Fruit fly (Drosophila melanogaster): ENCODE data around the gene TwdlE.

Gene TwdlE

dm6 chr2L:7871332-7871731, 10.7 kb upstream of the TwdlE start, which contains the start of gene Proc:
Gene Proc, minus strand, starts transcription at chr2L:7871432.
- TF ChIP-seq CG6854 (GFP tag; optimal IDR thresholded peaks at IDR 0.05) (no peak), Smox (GFP tag; optimal IDR thresholded peaks at IDR 0.05) (no peak), fd59A (GFP tag; optimal IDR thresholded peaks at IDR 0.05) (no peak), CG10631 (GFP tag; optimal IDR thresholded peaks at IDR 0.05) (no peak), CG15336 (GFP tag; IDR thresholded peaks at IDR 0.05) (no peak), topi (GFP tag; optimal IDR thresholded peaks at IDR 0.05) (no peak), spab (GFP tag; optimal IDR thresholded peaks at IDR 0.05) (no peak), Lpt (GFP tag; optimal IDR thresholded peaks at IDR 0.05) (no peak), vri (GFP tag; optimal IDR thresholded peaks at IDR 0.05) (no peak), Eip93F (GFP tag; optimal IDR thresholded peaks at IDR 0.05) (no peak), CG7368 (GFP tag; optimal IDR thresholded peaks at IDR 0.05) (no peak), acj6 (GFP tag; optimal IDR thresholded peaks at IDR 0.05) (no peak), cyc (GFP tag; optimal IDR thresholded peaks at IDR 0.05) (no peak), CG1621 (tag; optimal IDR thresholded peaks at IDR 0.05) (no peak)

dm6 chr2L:7870212-7870611, 9.6 kb upstream of the TwdlE start:
- TF ChIP-seq eg (GFP tag; IDR thresholded peaks at IDR 0.05), result peak; percentile 17; the same call in 1 of the 3 replicates
- TF ChIP-seq Eip78C (GFP tag), result peak; percentile 34
- TF ChIP-seq CG8119 (GFP tag; IDR thresholded peaks at IDR 0.05), result no peak
- TF ChIP-seq CG32006 (GFP tag; optimal IDR thresholded peaks at IDR 0.05), result peak; percentile 34
- 0 out of 2 replicates have a peak, but pooled peaks have one; percentile 10 for TF ChIP-seq CG11294 (GFP tag; IDR thresholded peaks at IDR 0.05)
- peak; percentile 71 for TF ChIP-seq svp (GFP tag)
- TF ChIP-seq CG11762 (GFP tag; optimal IDR thresholded peaks at IDR 0.05; ENCODE audit: insufficient read depth), result no peak

- peak; percentile 18 for TF ChIP-seq Hr4 (GFP tag; optimal IDR thresholded peaks at IDR 0.05)
- TF ChIP-seq Hr39 (GFP tag; optimal IDR thresholded peaks at IDR 0.05), result no peak
- peak in 1 of 2 experiments; percentile 30 for TF ChIP-seq ss (GFP tag; optimal IDR thresholded peaks at IDR 0.05)
- peak; percentile 33 for TF ChIP-seq CG3919 (GFP tag; optimal IDR thresholded peaks at IDR 0.05)
- no peak for TF ChIP-seq CG34406 (GFP tag; optimal IDR thresholded peaks at IDR 0.05)
- TF ChIP-seq Ets96B (tag; optimal IDR thresholded peaks at IDR 0.05), result peak; percentile 40
- TF ChIP-seq Sox15 (GFP tag; optimal IDR thresholded peaks at IDR 0.05), result no peak
- TF ChIP-seq CG7368 (GFP tag; optimal IDR thresholded peaks at IDR 0.05), result no peak
- TF ChIP-seq CG8632 (GFP tag; optimal IDR thresholded peaks at IDR 0.05), result no peak
- peak; percentile 43 for TF ChIP-seq dsx (GFP tag; optimal IDR thresholded peaks at IDR 0.05; ENCODE audit: poor library complexity, severe bottlenecking)
- no peak for TF ChIP-seq CG6792 (GFP tag; optimal IDR thresholded peaks at IDR 0.05)
- peak; percentile 78 for TF ChIP-seq Eip78C (GFP tag)
- TF ChIP-seq CG1621 (tag; optimal IDR thresholded peaks at IDR 0.05), result peak; percentile 13
- peak; percentile 18 for TF ChIP-seq Eip75B (GFP tag; optimal IDR thresholded peaks at IDR 0.05)
- TF ChIP-seq Blimp-1 (GFP tag; optimal IDR thresholded peaks at IDR 0.05), result no peak
- no peak for TF ChIP-seq Sox102F (GFP tag; optimal IDR thresholded peaks at IDR 0.05)
- no peak for TF ChIP-seq CG6854 (GFP tag; optimal IDR thresholded peaks at IDR 0.05)
- no peak for TF ChIP-seq CG16779 (tag; optimal IDR thresholded peaks at IDR 0.05)
- no peak; the same call in 1 of the 2 replicates for TF ChIP-seq CG11294 (GFP tag; IDR thresholded peaks at IDR 0.05)
- peak; percentile 33 for TF ChIP-seq spab (GFP tag; optimal IDR thresholded peaks at IDR 0.05)
- TF ChIP-seq CG6276 (GFP tag; optimal IDR thresholded peaks at IDR 0.05), result peak; percentile 2
- no peak for TF ChIP-seq net (GFP tag; optimal IDR thresholded peaks at IDR 0.05)
- no peak for TF ChIP-seq Sox14 (GFP tag; optimal IDR thresholded peaks at IDR 0.05)
- TF ChIP-seq OdsH (GFP tag; optimal IDR thresholded peaks at IDR 0.05), result peak; percentile 36
- TF ChIP-seq CG32006 (GFP tag; optimal IDR thresholded peaks at IDR 0.05), result peak; percentile 36
- TF ChIP-seq CG10631 (GFP tag; optimal IDR thresholded peaks at IDR 0.05), result no peak
- TF ChIP-seq Met (GFP tag; optimal IDR thresholded peaks at IDR 0.05), result no peak
- TF ChIP-seq CG11762 (GFP tag; optimal IDR thresholded peaks at IDR 0.05; ENCODE audit: insufficient read depth), result no peak
- TF ChIP-seq CG11902 (GFP tag; optimal IDR thresholded peaks at IDR 0.05), result no peak
- peak; percentile 37; the same call in 1 of the 3 replicates for TF ChIP-seq CG8119 (GFP tag; IDR thresholded peaks at IDR 0.05)
- 0 out of 3 replicates have a peak, but pooled peaks have one; percentile 25 for TF ChIP-seq eg (GFP tag; IDR thresholded peaks at IDR 0.05)
- no peak for TF ChIP-seq Gug (GFP tag; IDR thresholded peaks at IDR 0.05)
- TF ChIP-seq Eip93F (GFP tag; optimal IDR thresholded peaks at IDR 0.05), result no peak
- TF ChIP-seq CG8319 (GFP tag; optimal IDR thresholded peaks at IDR 0.05), result peak; percentile 1
- TF ChIP-seq CG6808 (GFP tag; optimal IDR thresholded peaks at IDR 0.05), result peak; percentile 10
- peak in 1 of 2 experiments; percentile 20 for TF ChIP-seq salr (GFP tag; optimal IDR thresholded peaks at IDR 0.05)
- TF ChIP-seq CG3032 (tag; optimal IDR thresholded peaks at IDR 0.05), result peak; percentile 35
- peak; percentile 6 for TF ChIP-seq acj6 (GFP tag; optimal IDR thresholded peaks at IDR 0.05)
- no peak for TF ChIP-seq Smox (GFP tag; optimal IDR thresholded peaks at IDR 0.05)
- TF ChIP-seq fd59A (GFP tag; optimal IDR thresholded peaks at IDR 0.05), result no peak
These were observed 8.0 kb upstream of the TwdlE start for dm6 chr2L:7868608-7869007.

Measured in whole organism, prepupa.